Worm (Caenorhabditis elegans): ENCODE measurements around the gene Y81B9A.4.

Y81B9A.4 gene

DNA sequence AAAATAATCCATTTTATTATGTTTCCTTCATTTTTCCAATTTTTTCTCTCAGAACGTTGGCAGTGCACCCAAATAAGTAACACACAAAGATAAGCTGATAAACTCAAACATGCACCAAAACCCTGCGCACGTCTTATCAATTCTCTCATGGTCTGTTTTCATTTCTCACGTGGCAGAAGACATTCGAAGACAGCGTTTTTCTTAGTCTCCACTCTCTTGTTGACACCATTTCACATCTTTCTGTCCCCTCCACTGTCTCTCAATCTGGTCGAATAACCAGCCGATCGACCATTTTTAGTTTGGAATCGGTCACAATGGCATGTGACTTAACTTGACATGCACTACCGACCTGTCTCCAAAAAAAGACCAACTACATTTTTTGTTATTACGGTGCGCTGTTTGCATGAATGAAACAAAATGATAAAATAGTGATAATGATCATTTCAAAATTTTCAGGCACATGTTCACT, 33.2 kb upstream of the Y81B9A.4 start, which contains the start of gene C35B8.3 (continued):
- TF ChIP-seq pax-3 (tag; optimal IDR thresholded peaks at IDR 0.05) (no peak), nhr-237 (tag; optimal IDR thresholded peaks at IDR 0.05) (no peak), mdl-1 (tag; optimal IDR thresholded peaks at IDR 0.05) (peak in 1 of 2 experiments; percentile 88), pqm-1 (tag; optimal IDR thresholded peaks at IDR 0.05) (no peak), ztf-4 (tag; optimal IDR thresholded peaks at IDR 0.05) (no peak), egl-27 (tag; optimal IDR thresholded peaks at IDR 0.05) (no peak), rnt-1 (tag; optimal IDR thresholded peaks at IDR 0.05) (no peak), F16B12.6 (tag; optimal IDR thresholded peaks at IDR 0.05) (no peak), nhr-84 (tag; optimal IDR thresholded peaks at IDR 0.05) (no peak), ets-5 (GFP tag; IDR thresholded peaks at IDR 0.05) (no peak), jun-1 (tag; optimal IDR thresholded peaks at IDR 0.05) (peak; percentile 20), lin-15B (tag; optimal IDR thresholded peaks at IDR 0.05) (no peak), sup-37 (GFP tag; optimal IDR thresholded peaks at IDR 0.05) (no peak), unc-62 (GFP tag; optimal IDR thresholded peaks at IDR 0.05) (no peak), nhr-20 (tag; optimal IDR thresholded peaks at IDR 0.05) (peak; percentile 90), elt-3 (tag; optimal IDR thresholded peaks at IDR 0.05) (peak in 4 of 6 experiments; percentile 15 to 87 (median 42)), sptf-1 (tag; optimal IDR thresholded peaks at IDR 0.05) (no peak), ama-1 (optimal IDR thresholded peaks at IDR 0.05) (no peak), aly-2 (tag; optimal IDR thresholded peaks at IDR 0.05) (no peak), ceh-63 (GFP tag; optimal IDR thresholded peaks at IDR 0.05) (no peak), ceh-8 (GFP tag; optimal IDR thresholded peaks at IDR 0.05) (no peak), vab-15 (tag; optimal IDR thresholded peaks at IDR 0.05) (no peak), ceh-90 (tag; optimal IDR thresholded peaks at IDR 0.05) (no peak), nhr-85 (tag) (peak; percentile 91), irx-1 (tag; optimal IDR thresholded peaks at IDR 0.05) (no peak), unc-130 (tag; optimal IDR thresholded peaks at IDR 0.05) (peak; percentile 60), swsn-7 (tag; optimal IDR thresholded peaks at IDR 0.05) (no peak), ceh-88 (GFP tag; IDR thresholded peaks at IDR 0.05) (no peak), zip-4 (GFP tag; optimal IDR thresholded peaks at IDR 0.05) (no peak), lsy-2 (tag; optimal IDR thresholded peaks at IDR 0.05) (peak in 1 of 2 experiments; percentile 47), ces-1 (GFP tag; optimal IDR thresholded peaks at IDR 0.05) (no peak), dpl-1 (GFP tag; optimal IDR thresholded peaks at IDR 0.05) (peak in 1 of 3 experiments; percentile 6), nhr-28 (tag; optimal IDR thresholded peaks at IDR 0.05) (no peak), elt-2 (tag; optimal IDR thresholded peaks at IDR 0.05) (peak; percentile 81), mab-9 (GFP tag; IDR thresholded peaks at IDR 0.05) (no peak), tlp-1 (tag; optimal IDR thresholded peaks at IDR 0.05) (no peak), grh-1 (GFP tag; IDR thresholded peaks at IDR 0.05) (0 out of 2 replicates have a peak, but pooled peaks have one; percentile 36), nhr-90 (tag; optimal IDR thresholded peaks at IDR 0.05; ENCODE audit: poor library complexity) (peak; percentile 73), C34B4.2 (tag; optimal IDR thresholded peaks at IDR 0.05) (no peak), dsc-1 (tag; optimal IDR thresholded peaks at IDR 0.05) (no peak), alr-1 (tag; optimal IDR thresholded peaks at IDR 0.05; ENCODE audit: borderline replicate concordance) (no peak), fkh-10 (GFP tag; optimal IDR thresholded peaks at IDR 0.05) (no peak), lin-39 (tag; optimal IDR thresholded peaks at IDR 0.05) (no peak)

DNA sequence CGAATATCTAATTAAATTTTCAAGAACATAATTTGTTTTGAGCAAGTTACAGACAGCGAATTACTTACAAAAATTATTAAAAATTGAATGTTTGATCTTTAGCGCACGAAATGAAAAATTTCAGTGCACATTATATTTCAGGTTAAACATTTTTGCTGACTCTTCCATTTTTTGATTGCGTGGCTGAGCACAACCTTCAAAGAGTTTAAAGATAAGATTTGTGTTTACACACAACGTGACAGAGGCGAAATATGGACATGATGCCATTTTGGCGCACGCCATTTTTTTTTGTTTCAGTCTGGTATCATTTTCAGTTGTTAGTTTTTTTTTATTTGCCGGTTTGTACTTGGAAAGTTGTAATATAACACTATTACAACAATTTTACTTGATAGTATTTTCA, 32.0 kb upstream of the Y81B9A.4 start:
- TF ChIP-seq aha-1 (tag; optimal IDR thresholded peaks at IDR 0.05) = no peak
- no peak for TF ChIP-seq lsy-2 (tag; optimal IDR thresholded peaks at IDR 0.05)
- peak; percentile 55 for TF ChIP-seq elt-2 (tag; optimal IDR thresholded peaks at IDR 0.05)
- TF ChIP-seq lin-35 (GFP tag; optimal IDR thresholded peaks at IDR 0.05) = peak in 1 of 2 experiments; percentile 29
